Fruit fly (Drosophila melanogaster): ENCODE results near the gene Mtr4.

Gene Mtr4

dm6 chr2L:15746600-15747393, 5.3 kb upstream of the Mtr4 start:
- TF ChIP-seq Sin3A (optimal IDR thresholded peaks at IDR 0.05) (no peak), ttk (optimal IDR thresholded peaks at IDR 0.05) (no peak), insv (optimal IDR thresholded peaks at IDR 0.05) (no peak), psq (optimal IDR thresholded peaks at IDR 0.05) (no peak), Myc (optimal IDR thresholded peaks at IDR 0.05) (no peak), h (optimal IDR thresholded peaks at IDR 0.05) (no peak)

- TF ChIP-seq Myc (optimal IDR thresholded peaks at IDR 0.05) (no peak), psq (optimal IDR thresholded peaks at IDR 0.05) (no peak), insv (optimal IDR thresholded peaks at IDR 0.05) (no peak), h (optimal IDR thresholded peaks at IDR 0.05) (no peak), ttk (optimal IDR thresholded peaks at IDR 0.05) (no peak), Sin3A (optimal IDR thresholded peaks at IDR 0.05) (no peak)
Observed at dm6 chr2L:15747394-15748260, 4.4 kb upstream of the Mtr4 start, which contains the start of gene CycE. Gene CycE, minus strand, starts transcription at chr2L:15748150.

- no peak for TF ChIP-seq Myc (optimal IDR thresholded peaks at IDR 0.05)
- no peak for TF ChIP-seq insv (optimal IDR thresholded peaks at IDR 0.05)
- no peak for TF ChIP-seq psq (optimal IDR thresholded peaks at IDR 0.05)
- TF ChIP-seq ttk (optimal IDR thresholded peaks at IDR 0.05), result no peak
- TF ChIP-seq h (optimal IDR thresholded peaks at IDR 0.05), result no peak
- TF ChIP-seq Sin3A (optimal IDR thresholded peaks at IDR 0.05), result no peak
Observed at dm6 chr2L:15748261-15748553, 3.9 kb upstream of the Mtr4 start.

- TF ChIP-seq insv (optimal IDR thresholded peaks at IDR 0.05) (no peak), ttk (optimal IDR thresholded peaks at IDR 0.05) (no peak), Sin3A (optimal IDR thresholded peaks at IDR 0.05) (no peak), h (optimal IDR thresholded peaks at IDR 0.05) (no peak), Myc (optimal IDR thresholded peaks at IDR 0.05) (no peak), psq (optimal IDR thresholded peaks at IDR 0.05) (no peak)
Observed at dm6 chr2L:15749313-15749712, 2.8 kb upstream of the Mtr4 start.

- TF ChIP-seq Sin3A (optimal IDR thresholded peaks at IDR 0.05) (no peak), insv (optimal IDR thresholded peaks at IDR 0.05) (no peak)
Observed at dm6 chr2L:15750523-15751258, 1.4 kb upstream of the Mtr4 start, which contains the start of gene ND-B17. Gene ND-B17, minus strand, starts transcription at chr2L:15751078.

dm6 chr2L:15751259-15751555, 856 bp upstream of the Mtr4 start:
- TF ChIP-seq insv (optimal IDR thresholded peaks at IDR 0.05) (no peak), ttk (optimal IDR thresholded peaks at IDR 0.05) (no peak), psq (optimal IDR thresholded peaks at IDR 0.05) (no peak), Sin3A (optimal IDR thresholded peaks at IDR 0.05) (no peak), h (optimal IDR thresholded peaks at IDR 0.05) (no peak), Myc (optimal IDR thresholded peaks at IDR 0.05) (no peak)

- TF ChIP-seq Sin3A (optimal IDR thresholded peaks at IDR 0.05) (no peak), ttk (optimal IDR thresholded peaks at IDR 0.05) (no peak), Myc (optimal IDR thresholded peaks at IDR 0.05) (no peak), insv (optimal IDR thresholded peaks at IDR 0.05) (no peak)
Observed at dm6 chr2L:15760666-15761065, 8.6 kb downstream of the Mtr4 start.

- TF ChIP-seq insv (optimal IDR thresholded peaks at IDR 0.05), result no peak
- no peak for TF ChIP-seq psq (optimal IDR thresholded peaks at IDR 0.05)
- no peak for TF ChIP-seq Sin3A (optimal IDR thresholded peaks at IDR 0.05)
- TF ChIP-seq h (optimal IDR thresholded peaks at IDR 0.05), result no peak
- TF ChIP-seq ttk (optimal IDR thresholded peaks at IDR 0.05), result no peak
- no peak for TF ChIP-seq Myc (optimal IDR thresholded peaks at IDR 0.05)
Observed at dm6 chr2L:15761409-15762407, 9.6 kb downstream of the Mtr4 start.

- TF ChIP-seq Sin3A (optimal IDR thresholded peaks at IDR 0.05) (no peak), psq (optimal IDR thresholded peaks at IDR 0.05) (no peak), insv (optimal IDR thresholded peaks at IDR 0.05) (no peak), h (optimal IDR thresholded peaks at IDR 0.05) (no peak), Myc (optimal IDR thresholded peaks at IDR 0.05) (no peak)
Observed at dm6 chr2L:15762466-15762865, 10.4 kb downstream of the Mtr4 start, which contains the start of gene Gli. Gene Gli, minus strand, starts transcription at chr2L:15762758.

dm6 chr2L:15763401-15763800, 11.3 kb downstream of the Mtr4 start:
- TF ChIP-seq insv (optimal IDR thresholded peaks at IDR 0.05) (no peak), Myc (optimal IDR thresholded peaks at IDR 0.05) (no peak), ttk (optimal IDR thresholded peaks at IDR 0.05) (no peak), Sin3A (optimal IDR thresholded peaks at IDR 0.05) (no peak), psq (optimal IDR thresholded peaks at IDR 0.05) (no peak), h (optimal IDR thresholded peaks at IDR 0.05) (no peak)

dm6 chr2L:15764029-15764428, 12.0 kb downstream of the Mtr4 start, which contains the start of gene CG3793:
Gene CG3793, plus strand, starts transcription at chr2L:15764220.
- TF ChIP-seq psq (optimal IDR thresholded peaks at IDR 0.05) (no peak), h (optimal IDR thresholded peaks at IDR 0.05) (no peak), Myc (optimal IDR thresholded peaks at IDR 0.05) (no peak), insv (optimal IDR thresholded peaks at IDR 0.05) (no peak), ttk (optimal IDR thresholded peaks at IDR 0.05) (no peak), Sin3A (optimal IDR thresholded peaks at IDR 0.05) (no peak)
